Worm (Caenorhabditis elegans) whole organism, young adult: ENCODE data around the gene zfp-1.

Experiments
- B0336.3 ChIP-seq: fragments of 200-800 bp; sonication (Bioruptor generic); IDR thresholded peaks from 2 replicates; pipeline ENCODE4 v1.3.6; 2022; ENCODE audit warnings: missing genetic modification characterization, missing compliant biosample characterization
- F22D6.2 ChIP-seq: sonication (generic microtip); optimal IDR thresholded peaks from 2 replicates; lab custom pipeline; 2016; ENCODE audit warnings: mild to moderate bottlenecking, missing genetic modification characterization, missing compliant biosample characterization
- F37B4.10 ChIP-seq: fragments of 200-800 bp; sonication (Bioruptor generic); IDR thresholded peaks from 2 replicates; pipeline ENCODE4 v1.3.6; 2022; ENCODE audit warnings: missing genetic modification characterization, missing compliant biosample characterization
- attf-5 ChIP-seq: fragments of 200-800 bp; sonication (Bioruptor generic); optimal IDR thresholded peaks from 2 replicates; lab custom pipeline; 2018; ENCODE audit warnings: mild to moderate bottlenecking, missing genetic modification characterization, missing compliant biosample characterization
- dpl-1 ChIP-seq: fragments of 150-350 bp; optimal IDR thresholded peaks from 2 replicates; lab custom pipeline; 2014; ENCODE audit warnings: missing biosample characterization, missing genetic modification reagents, missing genetic modification characterization
- let-607 ChIP-seq, 2 experiments: fragments of 200-800 bp in 1 of 2; sonication (Bioruptor generic) in 1 of 2; sonication (generic microtip) in 1 of 2; optimal IDR thresholded peaks; 2 replicates each; lab custom pipeline; 2016 to 2018; ENCODE audit warnings: mild to moderate bottlenecking in 2 of 2, missing compliant biosample characterization in 2 of 2, missing genetic modification characterization in 2 of 2, moderate library complexity in 2 of 2, missing genotype in 1 of 2

ce11 chrIII:8805815-8806214, 14.5 kb downstream of the zfp-1 start:
- TF ChIP-seq B0336.3 (no peak), F22D6.2 (tag; lab: Kevin White, UChicago) (no peak), attf-5 (GFP tag; lab: Kevin White, UChicago) (no peak), let-607 (tag; optimal IDR thresholded peaks at IDR 0.05; lab: Kevin White, UChicago) (no peak), F37B4.10 (GFP tag; lab: Robert Waterston, UW) (no peak), dpl-1 (GFP tag; lab: Kevin White, UChicago) (no peak)
